Worm (Caenorhabditis elegans) whole organism, young adult: ENCODE data around the gene C15H11.13.

Experiments
- B0336.3 ChIP-seq: fragments of 200-800 bp; sonication (Bioruptor generic); IDR thresholded peaks from 2 replicates; pipeline ENCODE4 v1.3.6; 2022; ENCODE audit warnings: missing genetic modification characterization, missing compliant biosample characterization
- C17E4.6 ChIP-seq: fragments of 200-800 bp; sonication (Bioruptor generic); IDR thresholded peaks from 2 replicates; pipeline ENCODE4 v1.3.6; 2022; ENCODE audit warnings: missing genetic modification reagents, missing genetic modification characterization, missing compliant biosample characterization
- F22D6.2 ChIP-seq: sonication (generic microtip); optimal IDR thresholded peaks from 2 replicates; lab custom pipeline; 2016; ENCODE audit warnings: mild to moderate bottlenecking, missing genetic modification characterization, missing compliant biosample characterization
- F33H1.4 ChIP-seq: fragments of 200-800 bp; sonication (Bioruptor generic); IDR thresholded peaks from 2 replicates; pipeline ENCODE4 v1.3.6; 2022; ENCODE audit warnings: missing genetic modification reagents, missing genetic modification characterization, missing compliant biosample characterization
- F49E8.2 ChIP-seq: sonication (generic microtip); optimal IDR thresholded peaks from 3 replicates; lab custom pipeline; 2017; ENCODE audit warnings: missing genetic modification characterization, mild to moderate bottlenecking, missing compliant biosample characterization, antibody characterized with exemption, moderate library complexity; ENCODE audit not compliant: insufficient read depth
- F52B5.7 ChIP-seq: sonication (generic microtip); optimal IDR thresholded peaks from 2 replicates; lab custom pipeline; 2016; ENCODE audit warnings: mild to moderate bottlenecking, missing genetic modification characterization, missing compliant biosample characterization
- F57A8.1 ChIP-seq: fragments of 200-800 bp; sonication (Bioruptor generic); optimal IDR thresholded peaks from 2 replicates; lab custom pipeline; 2018; ENCODE audit warnings: mild to moderate bottlenecking, missing genetic modification characterization, moderate library complexity, missing compliant biosample characterization
- Y53F4B.3 ChIP-seq: fragments of 200-800 bp; sonication (Bioruptor generic); IDR thresholded peaks from 2 replicates; pipeline ENCODE4 v1.3.6; 2022; ENCODE audit warnings: missing genetic modification reagents, missing genetic modification characterization, missing compliant biosample characterization
- Y56A3A.18 ChIP-seq: fragments of 200-800 bp; sonication (Bioruptor generic); IDR thresholded peaks from 2 replicates; pipeline ENCODE4 v1.3.6; 2022; ENCODE audit warnings: missing genetic modification reagents, missing genetic modification characterization, missing compliant biosample characterization
- Y67H2A.10 ChIP-seq: fragments of 200-800 bp; sonication (Bioruptor generic); conservative IDR thresholded peaks from 2 replicates; pipeline ENCODE4 v1.3.6; 2022; ENCODE audit warnings: missing genetic modification reagents, missing genetic modification characterization, missing compliant biosample characterization
- Y79H2A.3 ChIP-seq: fragments of 200-800 bp; sonication (Bioruptor generic); conservative IDR thresholded peaks from 2 replicates; pipeline ENCODE4 v1.3.6; 2022; ENCODE audit warnings: missing genetic modification reagents, missing genetic modification characterization, missing compliant biosample characterization
- Y95B8A.8 ChIP-seq: fragments of 200-800 bp; sonication (Bioruptor generic); IDR thresholded peaks from 2 replicates; pipeline ENCODE4 v1.3.6; 2022; ENCODE audit warnings: missing genetic modification reagents, missing genetic modification characterization, missing compliant biosample characterization
- akir-1 ChIP-seq: fragments of 200-800 bp; sonication (Bioruptor generic); optimal IDR thresholded peaks from 2 replicates; lab custom pipeline; 2018; ENCODE audit warnings: mild to moderate bottlenecking, missing genetic modification characterization, moderate library complexity, missing compliant biosample characterization
- aptf-2 ChIP-seq: fragments of 200-800 bp; sonication (Bioruptor generic); conservative IDR thresholded peaks from 2 replicates; pipeline ENCODE4 v1.3.6; 2022; ENCODE audit warnings: missing genetic modification reagents, missing genetic modification characterization, missing compliant biosample characterization
- attf-3 ChIP-seq: fragments of 200-800 bp; sonication (Bioruptor generic); conservative IDR thresholded peaks from 2 replicates; pipeline ENCODE4 v1.3.6; 2022; ENCODE audit warnings: missing genetic modification reagents, missing genetic modification characterization, missing compliant biosample characterization
- attf-6 ChIP-seq: fragments of 200-800 bp; sonication (Bioruptor generic); IDR thresholded peaks from 2 replicates; pipeline ENCODE4 v1.3.6; 2022; ENCODE audit warnings: missing genetic modification reagents, missing genetic modification characterization, missing compliant biosample characterization
- ceh-40 ChIP-seq: fragments of 200-800 bp; sonication (Bioruptor generic); IDR thresholded peaks from 2 replicates; pipeline ENCODE4 v1.3.6; 2022; ENCODE audit warnings: missing genetic modification characterization, missing compliant biosample characterization
- ceh-58 ChIP-seq: fragments of 200-800 bp; sonication (Bioruptor generic); IDR thresholded peaks from 2 replicates; pipeline ENCODE4 v1.3.6; 2022; ENCODE audit warnings: missing genetic modification characterization, missing compliant biosample characterization
- ceh-79 ChIP-seq: sonication (generic microtip); optimal IDR thresholded peaks from 2 replicates; lab custom pipeline; 2017; ENCODE audit warnings: mild to moderate bottlenecking, missing genetic modification characterization, missing compliant biosample characterization
- ceh-91 ChIP-seq: fragments of 200-800 bp; sonication (Bioruptor generic); IDR thresholded peaks from 2 replicates; pipeline ENCODE4 v1.3.6; 2022; ENCODE audit warnings: missing genetic modification reagents, missing genetic modification characterization, missing compliant biosample characterization
- die-1 ChIP-seq: sonication (generic microtip); optimal IDR thresholded peaks from 2 replicates; lab custom pipeline; 2016; ENCODE audit warnings: missing genotype, mild to moderate bottlenecking, missing genetic modification characterization, missing compliant biosample characterization
- dpl-1 ChIP-seq: fragments of 150-350 bp; optimal IDR thresholded peaks from 2 replicates; lab custom pipeline; 2014; ENCODE audit warnings: missing biosample characterization, missing genetic modification reagents, missing genetic modification characterization
- egl-18 ChIP-seq: fragments of 200-800 bp; sonication (Bioruptor generic); IDR thresholded peaks from 2 replicates; pipeline ENCODE4 v1.3.6; 2022; ENCODE audit warnings: missing genetic modification reagents, missing genetic modification characterization, missing compliant biosample characterization
- ets-4 ChIP-seq: fragments of 200-800 bp; sonication (Bioruptor generic); optimal IDR thresholded peaks from 2 replicates; lab custom pipeline; 2018; ENCODE audit warnings: mild to moderate bottlenecking, missing genetic modification characterization, missing compliant biosample characterization
- gei-17 ChIP-seq: fragments of 200-800 bp; sonication (Bioruptor generic); optimal IDR thresholded peaks from 2 replicates; lab custom pipeline; 2018; ENCODE audit warnings: mild to moderate bottlenecking, missing genetic modification characterization, missing compliant biosample characterization
- hsf-1 ChIP-seq: fragments of 200-800 bp; sonication (Bioruptor generic); IDR thresholded peaks from 2 replicates; pipeline ENCODE4 v1.3.6; 2022; ENCODE audit warnings: missing genetic modification reagents, missing genetic modification characterization, missing compliant biosample characterization
- let-526 ChIP-seq: fragments of 200-800 bp; sonication (Bioruptor generic); IDR thresholded peaks from 2 replicates; pipeline ENCODE4 v1.3.6; 2022; ENCODE audit warnings: missing genetic modification reagents, missing genetic modification characterization, missing compliant biosample characterization
- let-607 ChIP-seq, 2 experiments: fragments of 200-800 bp in 1 of 2; sonication (Bioruptor generic) in 1 of 2; sonication (generic microtip) in 1 of 2; optimal IDR thresholded peaks; 2 replicates each; lab custom pipeline; 2016 to 2018; ENCODE audit warnings: mild to moderate bottlenecking in 2 of 2, missing compliant biosample characterization in 2 of 2, missing genetic modification characterization in 2 of 2, moderate library complexity in 2 of 2, missing genotype in 1 of 2
- lin-26 ChIP-seq: fragments of 200-800 bp; sonication (Bioruptor generic); IDR thresholded peaks from 2 replicates; pipeline ENCODE4 v1.3.6; 2022; ENCODE audit warnings: missing genetic modification reagents, missing genetic modification characterization, missing compliant biosample characterization
- lin-40 ChIP-seq: sonication (generic microtip); optimal IDR thresholded peaks from 2 replicates; lab custom pipeline; 2016; ENCODE audit warnings: missing genetic modification characterization, mild to moderate bottlenecking, missing compliant biosample characterization, missing genotype, missing genetic modification reagents
- lsl-1 ChIP-seq: fragments of 200-800 bp; sonication (Bioruptor generic); optimal IDR thresholded peaks from 2 replicates; lab custom pipeline; 2018; ENCODE audit warnings: mild to moderate bottlenecking, missing genetic modification characterization, moderate library complexity, missing compliant biosample characterization
- lsy-27 ChIP-seq: sonication (generic microtip); optimal IDR thresholded peaks from 2 replicates; lab custom pipeline; 2017; ENCODE audit warnings: missing genetic modification characterization, mild to moderate bottlenecking, missing compliant biosample characterization, antibody characterized with exemption, missing genotype, borderline replicate concordance; ENCODE audit not compliant: insufficient read depth
- madf-3 ChIP-seq: fragments of 200-800 bp; sonication (Bioruptor generic); IDR thresholded peaks from 2 replicates; pipeline ENCODE4 v1.3.6; 2022; ENCODE audit warnings: missing genetic modification reagents, missing genetic modification characterization, missing compliant biosample characterization
- madf-6 ChIP-seq: fragments of 200-800 bp; sonication (Bioruptor generic); IDR thresholded peaks from 2 replicates; pipeline ENCODE4 v1.3.6; 2022; ENCODE audit warnings: missing genetic modification reagents, missing genetic modification characterization, missing compliant biosample characterization
- mel-28 ChIP-seq: sonication (generic microtip); optimal IDR thresholded peaks from 2 replicates; lab custom pipeline; 2016; ENCODE audit warnings: borderline replicate concordance, mild to moderate bottlenecking, missing genetic modification characterization, missing compliant biosample characterization
- mes-4 ChIP-seq: sonication (generic microtip); optimal IDR thresholded peaks from 2 replicates; lab custom pipeline; 2016; ENCODE audit warnings: missing genotype, missing genetic modification characterization, missing compliant biosample characterization
- nhr-179 ChIP-seq: sonication (generic microtip); optimal IDR thresholded peaks from 2 replicates; lab custom pipeline; 2016; ENCODE audit warnings: mild to moderate bottlenecking, missing genetic modification characterization, missing compliant biosample characterization
- nhr-80 ChIP-seq: sonication (generic microtip); optimal IDR thresholded peaks from 2 replicates; lab custom pipeline; 2016; ENCODE audit warnings: missing genetic modification characterization, missing compliant biosample characterization
- pbrm-1 ChIP-seq: fragments of 200-800 bp; sonication (Bioruptor generic); IDR thresholded peaks from 2 replicates; pipeline ENCODE4 v1.3.6; 2022; ENCODE audit warnings: missing genetic modification reagents, missing genetic modification characterization, missing compliant biosample characterization
- pha-4 ChIP-seq: fragments of 150-350 bp; sonication (generic microtip); optimal IDR thresholded peaks from 2 replicates; lab custom pipeline; 2014; ENCODE audit warnings: missing biosample characterization, missing genetic modification reagents, missing genetic modification characterization
- snpc-3.4 ChIP-seq: sonication (generic microtip); optimal IDR thresholded peaks from 2 replicates; lab custom pipeline; 2017; ENCODE audit warnings: missing genetic modification characterization, mild to moderate bottlenecking, missing compliant biosample characterization, antibody characterized with exemption, moderate library complexity, missing genotype, missing genetic modification reagents
- tbp1 ChIP-seq: fragments of 200-800 bp; sonication (Bioruptor generic); optimal IDR thresholded peaks from 2 replicates; lab custom pipeline; 2018; ENCODE audit warnings: mild to moderate bottlenecking, missing genetic modification characterization, missing compliant biosample characterization
- tbx-9 ChIP-seq: sonication (generic microtip); optimal IDR thresholded peaks from 2 replicates; lab custom pipeline; 2016; ENCODE audit warnings: borderline replicate concordance, missing genetic modification characterization, inconsistent platforms, missing compliant biosample characterization
- tlf-1 ChIP-seq: fragments of 200-800 bp; sonication (Bioruptor generic); optimal IDR thresholded peaks from 2 replicates; lab custom pipeline; 2018; ENCODE audit warnings: mild to moderate bottlenecking, missing genetic modification characterization, missing compliant biosample characterization
- unc-62 ChIP-seq: fragments of 150-350 bp; optimal IDR thresholded peaks from 2 replicates; lab custom pipeline; 2014; ENCODE audit warnings: missing biosample characterization, missing genetic modification reagents, missing genetic modification characterization
- ztf-18 ChIP-seq: sonication (generic microtip); optimal IDR thresholded peaks from 2 replicates; lab custom pipeline; 2016; ENCODE audit warnings: missing genotype, mild to moderate bottlenecking, missing genetic modification characterization, missing compliant biosample characterization
- ztf-22 ChIP-seq: fragments of 200-800 bp; sonication (Bioruptor generic); optimal IDR thresholded peaks from 2 replicates; lab custom pipeline; 2018; ENCODE audit warnings: mild to moderate bottlenecking, missing genetic modification characterization, moderate library complexity, missing compliant biosample characterization
- ztf-25 ChIP-seq: fragments of 200-800 bp; sonication (Bioruptor generic); IDR thresholded peaks from 2 replicates; pipeline ENCODE4 v1.3.6; 2022; ENCODE audit warnings: missing genetic modification reagents, missing genetic modification characterization, missing compliant biosample characterization
- ztf-26 ChIP-seq: sonication (generic microtip); optimal IDR thresholded peaks from 2 replicates; lab custom pipeline; 2017; ENCODE audit warnings: missing genetic modification characterization, missing compliant biosample characterization

The C15H11.13 gene

ce11 chrV:14350498-14350897 lies 44.3 kb upstream of the C15H11.13 start:
- TF ChIP-seq let-607 (tag; optimal IDR thresholded peaks at IDR 0.05; lab: Kevin White, UChicago) (no peak), lin-26 (GFP tag; lab: Robert Waterston, UW) (peak; percentile 17; the same call in 1 of the 2 replicates), F57A8.1 (GFP tag; lab: Kevin White, UChicago) (no peak), ztf-22 (GFP tag; lab: Kevin White, UChicago) (no peak), hsf-1 (GFP tag; lab: Robert Waterston, UW) (no peak), mes-4 (tag; lab: Kevin White, UChicago) (no peak), tbp1 (GFP tag; lab: Kevin White, UChicago) (no peak), akir-1 (GFP tag; lab: Kevin White, UChicago) (no peak), Y56A3A.18 (no peak), ceh-58 (GFP tag; lab: Robert Waterston, UW) (no peak), ets-4 (GFP tag; lab: Kevin White, UChicago) (no peak), gei-17 (GFP tag; lab: Kevin White, UChicago) (no peak), pbrm-1 (GFP tag; lab: Robert Waterston, UW) (0 out of 2 replicates have a peak, but pooled peaks have one; percentile 19), lin-40 (tag; lab: Kevin White, UChicago) (no peak), C17E4.6 (GFP tag; lab: Robert Waterston, UW) (no peak), Y79H2A.3 (GFP tag; lab: Robert Waterston, UW) (no peak), attf-6 (GFP tag; lab: Robert Waterston, UW) (0 out of 2 replicates have a peak, but pooled peaks have one; percentile 35), snpc-3.4 (peak; percentile 25), ceh-40 (GFP tag; lab: Robert Waterston, UW) (no peak), mel-28 (tag; lab: Kevin White, UChicago) (no peak), let-526 (GFP tag; lab: Robert Waterston, UW) (no peak), Y53F4B.3 (GFP tag; lab: Robert Waterston, UW) (no peak), dpl-1 (GFP tag; lab: Kevin White, UChicago) (no peak), attf-3 (no peak), ceh-79 (tag; lab: Kevin White, UChicago) (no peak), ztf-25 (GFP tag; lab: Robert Waterston, UW) (0 out of 2 replicates have a peak, but pooled peaks have one; percentile 19), ztf-26 (no peak), unc-62 (GFP tag; lab: Kevin White, UChicago) (no peak), lsl-1 (peak; percentile 63), F52B5.7 (tag; lab: Kevin White, UChicago) (no peak), madf-6 (GFP tag; lab: Robert Waterston, UW) (peak; percentile 62), F22D6.2 (tag; lab: Kevin White, UChicago) (no peak), Y67H2A.10 (no peak), ceh-91 (no peak), aptf-2 (no peak), egl-18 (GFP tag; lab: Robert Waterston, UW) (no peak), F33H1.4 (GFP tag; lab: Robert Waterston, UW) (peak; percentile 67), die-1 (no peak), B0336.3 (GFP tag; lab: Robert Waterston, UW) (no peak; the same call in 1 of the 2 replicates), F49E8.2 (tag; lab: Kevin White, UChicago) (no peak), tlf-1 (GFP tag; lab: Kevin White, UChicago) (no peak), pha-4 (tag; lab: Kevin White, UChicago) (no peak), tbx-9 (tag; lab: Kevin White, UChicago) (no peak), lsy-27 (no peak), Y95B8A.8 (no peak), nhr-179 (no peak), madf-3 (GFP tag; lab: Robert Waterston, UW) (no peak), nhr-80 (tag; lab: Kevin White, UChicago) (no peak), ztf-18 (tag; lab: Kevin White, UChicago) (no peak)
